Fruit fly (Drosophila melanogaster) whole organism, wandering third instar larva: ENCODE results near the gene stv.
A peak's percentile ranks its signal among the peaks of the same experiment; 100 is the strongest.

Experiments used
- Dfd ChIP-seq: fragments of >200 bp; optimal IDR thresholded peaks from 2 replicates; lab custom pipeline; 2017; ENCODE audit warnings: missing biosample characterization, missing genetic modification characterization
- Dif ChIP-seq: fragments of 200-275, 200-300 bp; sonication (Bioruptor generic); optimal IDR thresholded peaks from 2 replicates; lab custom pipeline; 2018; ENCODE audit warnings: missing biosample characterization, missing genetic modification characterization; ENCODE audit not compliant: partially characterized antibody
- Hr78 ChIP-seq: fragments of >200 bp; optimal IDR thresholded peaks from 2 replicates; lab custom pipeline; 2017; ENCODE audit warnings: missing biosample characterization, missing genetic modification characterization
- Mio ChIP-seq: sonication (Bioruptor generic); optimal IDR thresholded peaks from 2 replicates; lab custom pipeline; 2016; ENCODE audit warnings: missing biosample characterization, missing genetic modification characterization
- Sp1 ChIP-seq: fragments of 200-800 bp; sonication (Bioruptor generic); optimal IDR thresholded peaks from 3 replicates; lab custom pipeline; 2019; ENCODE audit warnings: missing biosample characterization, mild to moderate bottlenecking, missing genetic modification characterization, moderate library complexity
- br ChIP-seq: fragments of 200-800 bp; sonication (Bioruptor generic); optimal IDR thresholded peaks from 2 replicates; lab custom pipeline; 2016; ENCODE audit warnings: missing biosample characterization, missing genetic modification characterization
- brk ChIP-seq: fragments of 200-800 bp; sonication (Bioruptor generic); optimal IDR thresholded peaks from 2 replicates; lab custom pipeline; 2016; ENCODE audit warnings: missing biosample characterization, mild to moderate bottlenecking, missing genetic modification characterization
- dmrt93B ChIP-seq: fragments of 200-800 bp; sonication (Bioruptor generic); optimal IDR thresholded peaks from 2 replicates; lab custom pipeline; 2018; ENCODE audit warnings: missing biosample characterization, mild to moderate bottlenecking, missing genetic modification characterization
- foxo ChIP-seq, 2 experiments: fragments of 200-800 bp; sonication (Bioruptor generic); optimal IDR thresholded peaks; 2 replicates in 1 of 2; 3 replicates in 1 of 2; lab custom pipeline; 2016 to 2017; ENCODE audit warnings: missing biosample characterization in 2 of 2, missing genetic modification characterization in 2 of 2
- h ChIP-seq: fragments of 200-800 bp; sonication (Bioruptor generic); optimal IDR thresholded peaks from 3 replicates; lab custom pipeline; 2016; ENCODE audit warnings: missing biosample characterization, mild to moderate bottlenecking, missing genetic modification characterization
- pan ChIP-seq: fragments of >200 bp; optimal IDR thresholded peaks from 2 replicates; lab custom pipeline; 2017
- psq ChIP-seq: fragments of 200-800 bp; sonication (Bioruptor generic); optimal IDR thresholded peaks from 3 replicates; lab custom pipeline; 2017; ENCODE audit warnings: missing biosample characterization, mild to moderate bottlenecking, missing genetic modification characterization, moderate library complexity
- usp ChIP-seq: fragments of >200 bp; optimal IDR thresholded peaks from 2 replicates; lab custom pipeline; 2017; ENCODE audit warnings: missing biosample characterization, missing genetic modification characterization

dm6 chr3L:13513112-13513538 is 35.8 kb downstream of the stv start, which contains the start of the genes Vps36 and Liprin-beta:
- no peak for TF ChIP-seq Dif (GFP tag; lab: Kevin White, UChicago)
- TF ChIP-seq foxo (GFP tag; optimal IDR thresholded peaks at IDR 0.05; lab: Kevin White, UChicago): peak in 1 of 2 experiments; percentile 93
- peak; percentile 71 for TF ChIP-seq dmrt93B (GFP tag; lab: Kevin White, UChicago)
- TF ChIP-seq brk (GFP tag; lab: Kevin White, UChicago): no peak
- peak; percentile 79 for TF ChIP-seq psq (GFP tag; lab: Kevin White, UChicago)
- TF ChIP-seq pan (lab: Kevin White, UChicago): no peak
- TF ChIP-seq h: peak; percentile 91
- TF ChIP-seq usp (GFP tag; lab: Kevin White, UChicago): no peak
- TF ChIP-seq br (GFP tag; lab: Kevin White, UChicago): peak; percentile 88
- no peak for TF ChIP-seq Dfd (GFP tag; lab: Kevin White, UChicago)
- TF ChIP-seq Hr78 (GFP tag; lab: Kevin White, UChicago): no peak
- no peak for TF ChIP-seq Mio
- TF ChIP-seq Sp1 (GFP tag; lab: Kevin White, UChicago): no peak
